Worm (Caenorhabditis elegans): ENCODE measurements around the gene C24D10.6.

C24D10.6 gene

ce11 chrIV:5188051-5188450 is 28.0 kb upstream of the C24D10.6 start (continued):
- TF ChIP-seq nhr-84 (tag; optimal IDR thresholded peaks at IDR 0.05): no peak
- TF ChIP-seq efl-1 (optimal IDR thresholded peaks at IDR 0.05): peak; percentile 87
- TF ChIP-seq efl-1 (GFP tag; optimal IDR thresholded peaks at IDR 0.05 in 1 of 2): peak; percentile 86 to 98
- TF ChIP-seq snu-23 (GFP tag; optimal IDR thresholded peaks at IDR 0.05): no peak
- TF ChIP-seq skn-1 (tag; optimal IDR thresholded peaks at IDR 0.05): no peak
- no peak for TF ChIP-seq mep-1 (tag; optimal IDR thresholded peaks at IDR 0.05)
- no peak for TF ChIP-seq F16B12.6 (tag; optimal IDR thresholded peaks at IDR 0.05)
- TF ChIP-seq hpl-2 (GFP tag; optimal IDR thresholded peaks at IDR 0.05): no peak
- TF ChIP-seq lir-3 (tag; optimal IDR thresholded peaks at IDR 0.05; ENCODE audit: poor library complexity): peak; percentile 73
- no peak for TF ChIP-seq ets-5 (GFP tag; IDR thresholded peaks at IDR 0.05)
- TF ChIP-seq mab-9 (GFP tag; IDR thresholded peaks at IDR 0.05): no peak
- TF ChIP-seq nhr-20 (tag; optimal IDR thresholded peaks at IDR 0.05): peak; percentile 8
- TF ChIP-seq unc-86 (tag; optimal IDR thresholded peaks at IDR 0.05): no peak
- TF ChIP-seq Y116A8C.19 (tag; optimal IDR thresholded peaks at IDR 0.05; ENCODE audit: borderline replicate concordance): no peak
- no peak for TF ChIP-seq hlh-17 (GFP tag; optimal IDR thresholded peaks at IDR 0.05; ENCODE audit: borderline replicate concordance)
- TF ChIP-seq aly-2 (tag; optimal IDR thresholded peaks at IDR 0.05): no peak
- TF ChIP-seq snpc-4 (tag; optimal IDR thresholded peaks at IDR 0.05): no peak
- TF ChIP-seq ztf-11 (tag; optimal IDR thresholded peaks at IDR 0.05): no peak
- peak; percentile 38 for TF ChIP-seq dsc-1 (tag; optimal IDR thresholded peaks at IDR 0.05)
- no peak for TF ChIP-seq tlp-1 (tag; optimal IDR thresholded peaks at IDR 0.05)
- TF ChIP-seq jun-1 (tag; optimal IDR thresholded peaks at IDR 0.05): no peak
- no peak for TF ChIP-seq unc-130 (tag; optimal IDR thresholded peaks at IDR 0.05)
- no peak for TF ChIP-seq fos-1 (tag; optimal IDR thresholded peaks at IDR 0.05)
- peak; percentile 77 for TF ChIP-seq rnt-1 (tag; optimal IDR thresholded peaks at IDR 0.05)
- peak; percentile 40 for TF ChIP-seq tbx-2 (tag; optimal IDR thresholded peaks at IDR 0.05)
- TF ChIP-seq pax-3 (tag; optimal IDR thresholded peaks at IDR 0.05): no peak
- TF ChIP-seq nhr-28 (tag; optimal IDR thresholded peaks at IDR 0.05): no peak
- TF ChIP-seq ama-1 (optimal IDR thresholded peaks at IDR 0.05): no peak
- peak; percentile 15 for TF ChIP-seq fkh-4 (tag; optimal IDR thresholded peaks at IDR 0.05; ENCODE audit: borderline replicate concordance)
- TF ChIP-seq grh-1 (GFP tag; IDR thresholded peaks at IDR 0.05): no peak
- TF ChIP-seq sptf-1 (tag; optimal IDR thresholded peaks at IDR 0.05): no peak
- TF ChIP-seq nhr-12 (tag; optimal IDR thresholded peaks at IDR 0.05): no peak
- TF ChIP-seq ceh-82 (tag; optimal IDR thresholded peaks at IDR 0.05): no peak
- TF ChIP-seq swsn-7 (tag; optimal IDR thresholded peaks at IDR 0.05): peak; percentile 29
- TF ChIP-seq vab-15 (tag; optimal IDR thresholded peaks at IDR 0.05): no peak
- TF ChIP-seq isw-1 (GFP tag; IDR thresholded peaks at IDR 0.05): no peak
- no peak for TF ChIP-seq unc-98 (GFP tag; IDR thresholded peaks at IDR 0.05)
- peak; percentile 75 for TF ChIP-seq nhr-85 (tag)
- no peak for TF ChIP-seq C34B4.2 (tag; optimal IDR thresholded peaks at IDR 0.05)
- no peak for TF ChIP-seq ztf-4 (tag; optimal IDR thresholded peaks at IDR 0.05)
- no peak for TF ChIP-seq efl-3 (GFP tag; optimal IDR thresholded peaks at IDR 0.05)
- no peak for TF ChIP-seq elt-2 (tag; optimal IDR thresholded peaks at IDR 0.05)
- no peak for TF ChIP-seq ceh-63 (GFP tag; optimal IDR thresholded peaks at IDR 0.05)
- no peak for TF ChIP-seq lin-15B (tag; optimal IDR thresholded peaks at IDR 0.05)
- TF ChIP-seq xbp-1 (tag; optimal IDR thresholded peaks at IDR 0.05): peak; percentile 33
- no peak for TF ChIP-seq unc-62 (GFP tag; optimal IDR thresholded peaks at IDR 0.05)
- peak; percentile 58 for TF ChIP-seq blmp-1 (tag; optimal IDR thresholded peaks at IDR 0.05)
- TF ChIP-seq lin-39 (tag; optimal IDR thresholded peaks at IDR 0.05): peak; percentile 23
- TF ChIP-seq fkh-10 (GFP tag; optimal IDR thresholded peaks at IDR 0.05): no peak
- TF ChIP-seq nhr-76 (tag; optimal IDR thresholded peaks at IDR 0.05): no peak
- no peak for TF ChIP-seq ceh-8 (GFP tag; optimal IDR thresholded peaks at IDR 0.05)
- TF ChIP-seq lin-35 (GFP tag; optimal IDR thresholded peaks at IDR 0.05): peak; percentile 73 to 79
- no peak for TF ChIP-seq lin-14 (GFP tag; optimal IDR thresholded peaks at IDR 0.05)
- TF ChIP-seq fkh-8 (tag; optimal IDR thresholded peaks at IDR 0.05): no peak
- TF ChIP-seq nhr-19 (GFP tag; conservative IDR thresholded peaks at IDR 0.05): peak; percentile 23

All from whole organism, L1 larva.